Worm (Caenorhabditis elegans) whole organism, late embryonic: Measurements from ENCODE around the gene F01F1.11.

ENCODE experiments used
- F13H6.1 ChIP-seq: sonication (generic microtip); optimal IDR thresholded peaks from 2 replicates; lab custom pipeline; 2016; ENCODE audit warnings: missing genetic modification characterization, missing compliant biosample characterization
- ama-1 ChIP-seq: fragments of 150-350 bp; optimal IDR thresholded peaks from 2 replicates; lab custom pipeline; 2014
- ceh-19 ChIP-seq: fragments of 200-800 bp; sonication (Bioruptor generic); optimal IDR thresholded peaks from 2 replicates; lab custom pipeline; 2018; ENCODE audit warnings: mild to moderate bottlenecking, missing genetic modification characterization, missing compliant biosample characterization
- ceh-31 ChIP-seq: sonication (generic microtip); optimal IDR thresholded peaks from 2 replicates; lab custom pipeline; 2016; ENCODE audit warnings: missing genetic modification characterization, missing compliant biosample characterization
- elt-2 ChIP-seq: sonication (generic microtip); optimal IDR thresholded peaks from 2 replicates; lab custom pipeline; 2016; ENCODE audit warnings: missing genetic modification reagents, missing genetic modification characterization, missing compliant biosample characterization
- hlh-6 ChIP-seq: sonication (generic microtip); optimal IDR thresholded peaks from 2 replicates; lab custom pipeline; 2016; ENCODE audit warnings: missing genotype, missing genetic modification characterization, missing compliant biosample characterization
- hlh-8 ChIP-seq: sonication (generic microtip); optimal IDR thresholded peaks from 2 replicates; lab custom pipeline; 2016; ENCODE audit warnings: missing genotype, missing genetic modification characterization, missing compliant biosample characterization
- madf-2 ChIP-seq: sonication (generic microtip); optimal IDR thresholded peaks from 2 replicates; lab custom pipeline; 2017; ENCODE audit warnings: missing genetic modification characterization, missing compliant biosample characterization
- nfya-1 ChIP-seq: sonication (generic microtip); optimal IDR thresholded peaks from 2 replicates; lab custom pipeline; 2017; ENCODE audit warnings: missing genetic modification characterization, mild to moderate bottlenecking, missing compliant biosample characterization, antibody characterized with exemption, moderate library complexity
- pag-3 ChIP-seq: sonication (generic microtip); optimal IDR thresholded peaks from 2 replicates; lab custom pipeline; 2016; ENCODE audit warnings: missing compliant biosample characterization, missing genetic modification characterization, borderline replicate concordance
- pax-1 ChIP-seq: fragments of 150-350 bp; optimal IDR thresholded peaks from 2 replicates; lab custom pipeline; 2014; ENCODE audit warnings: missing biosample characterization, missing genetic modification characterization
- pha-2 ChIP-seq: sonication (generic microtip); optimal IDR thresholded peaks from 2 replicates; lab custom pipeline; 2017; ENCODE audit warnings: mild to moderate bottlenecking, missing genetic modification characterization, missing compliant biosample characterization
- pros-1 ChIP-seq: fragments of 150-350 bp; optimal IDR thresholded peaks from 2 replicates; lab custom pipeline; 2014; ENCODE audit warnings: missing biosample characterization, missing genetic modification reagents, missing genetic modification characterization
- ref-2 ChIP-seq: sonication (generic microtip); optimal IDR thresholded peaks from 2 replicates; lab custom pipeline; 2016; ENCODE audit warnings: missing genetic modification characterization, missing compliant biosample characterization
- unc-42 ChIP-seq: sonication (generic microtip); optimal IDR thresholded peaks from 2 replicates; lab custom pipeline; 2016; ENCODE audit warnings: missing genotype, missing genetic modification characterization, missing compliant biosample characterization

F01F1.11 gene

ce11 chrIII:5824450-5824972 lies 47.2 kb downstream of the F01F1.11 start:
- TF ChIP-seq ceh-31 (tag; lab: Kevin White, UChicago) = peak; percentile 26
- no peak for TF ChIP-seq nfya-1

ce11 chrIII:5823617-5824016 lies 48.1 kb downstream of the F01F1.11 start, which contains the start of gene R12B2.8:
R12B2.8 (plus strand) TSS chrIII:5823917.
- no peak for TF ChIP-seq pros-1
- TF ChIP-seq F13H6.1 (tag; lab: Kevin White, UChicago) = no peak
- TF ChIP-seq pax-1 = no peak
- TF ChIP-seq ref-2 (tag; lab: Kevin White, UChicago) = no peak
- no peak for TF ChIP-seq ceh-19 (GFP tag; lab: Kevin White, UChicago)
- TF ChIP-seq hlh-6 (tag; lab: Kevin White, UChicago) = no peak
- no peak for TF ChIP-seq hlh-8 (tag; lab: Kevin White, UChicago)

- no peak for TF ChIP-seq elt-2 (tag; lab: Kevin White, UChicago)
- TF ChIP-seq unc-42 (tag; lab: Kevin White, UChicago) = peak; percentile 63
- no peak for TF ChIP-seq pag-3 (tag; lab: Kevin White, UChicago)
- no peak for TF ChIP-seq madf-2
- no peak for TF ChIP-seq ama-1 (lab: Kevin White, UChicago)
- no peak for TF ChIP-seq hlh-8 (tag; lab: Kevin White, UChicago)
- TF ChIP-seq pha-2 (tag; lab: Kevin White, UChicago) = no peak
Observed at ce11 chrIII:5822816-5823215, 48.9 kb downstream of the F01F1.11 start.
